Worm (Caenorhabditis elegans) whole organism, L2 larva: ENCODE results near the gene F28C6.10.

Experiments used
- R02D3.7 ChIP-seq: fragments of 150-350 bp; optimal IDR thresholded peaks from 2 replicates; lab custom pipeline; 2014; ENCODE audit warnings: missing biosample characterization, missing genetic modification characterization
- ZK546.5 ChIP-seq: sonication (generic microtip); optimal IDR thresholded peaks from 2 replicates; lab custom pipeline; 2017; ENCODE audit warnings: missing biosample characterization, missing genetic modification characterization
- blmp-1 ChIP-seq: sonication (generic microtip); optimal IDR thresholded peaks from 2 replicates; lab custom pipeline; 2017; ENCODE audit warnings: missing genetic modification characterization, mild to moderate bottlenecking, missing compliant biosample characterization, antibody characterized with exemption, moderate library complexity; ENCODE audit not compliant: insufficient read depth
- dmd-4 ChIP-seq: sonication (generic microtip); optimal IDR thresholded peaks from 2 replicates; lab custom pipeline; 2017; ENCODE audit warnings: missing biosample characterization, missing genetic modification characterization
- lin-39 ChIP-seq: fragments of 150-350 bp; optimal IDR thresholded peaks from 2 replicates; lab custom pipeline; 2014; ENCODE audit warnings: missing biosample characterization, missing genetic modification reagents, missing genetic modification characterization
- mbf-1 ChIP-seq: sonication (generic microtip); optimal IDR thresholded peaks from 2 replicates; lab custom pipeline; 2017; ENCODE audit warnings: missing biosample characterization, missing genetic modification characterization
- nhr-11 ChIP-seq: fragments of 150-350 bp; optimal IDR thresholded peaks from 2 replicates; lab custom pipeline; 2014; ENCODE audit warnings: missing biosample characterization, missing genetic modification characterization
- peb-1 ChIP-seq: fragments of 150-350 bp; optimal IDR thresholded peaks from 2 replicates; lab custom pipeline; 2014; ENCODE audit warnings: missing biosample characterization, missing genetic modification characterization
- snpc-4 ChIP-seq: fragments of 150-350 bp; optimal IDR thresholded peaks from 2 replicates; lab custom pipeline; 2014; ENCODE audit warnings: missing biosample characterization, missing genetic modification characterization
- unc-39 ChIP-seq: fragments of 150-350 bp; optimal IDR thresholded peaks from 2 replicates; lab custom pipeline; 2014; ENCODE audit warnings: missing biosample characterization, missing genetic modification characterization
- unc-62 ChIP-seq: fragments of 150-350 bp; optimal IDR thresholded peaks from 2 replicates; lab custom pipeline; 2014; ENCODE audit warnings: missing biosample characterization, missing genetic modification reagents, missing genetic modification characterization

DNA sequence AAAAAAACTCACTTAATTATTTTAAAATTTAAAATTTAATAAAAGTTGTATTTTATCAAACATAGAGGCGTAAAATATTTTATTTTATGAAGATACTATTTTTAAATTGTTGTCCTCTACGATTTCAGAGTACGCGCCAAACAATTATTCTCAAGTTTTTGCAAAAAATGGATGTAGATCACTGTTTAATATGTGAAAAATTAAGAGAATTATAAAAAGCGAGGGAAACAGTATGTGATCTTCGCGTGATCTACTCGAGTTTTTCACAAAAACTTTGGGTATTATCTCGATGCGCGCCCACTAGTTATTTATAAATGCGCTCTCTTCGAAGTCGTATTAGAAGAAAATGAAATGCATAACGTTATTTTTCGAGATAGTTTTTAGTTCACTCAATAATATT lies 41.1 kb downstream of the F28C6.10 start:
- TF ChIP-seq mbf-1 (tag; lab: Kevin White, UChicago): no peak
- TF ChIP-seq peb-1: no peak
- no peak for TF ChIP-seq blmp-1 (tag; lab: Kevin White, UChicago)
- no peak for TF ChIP-seq dmd-4 (tag; lab: Kevin White, UChicago)
- TF ChIP-seq R02D3.7: no peak
- TF ChIP-seq unc-62 (GFP tag; lab: Kevin White, UChicago): no peak
- TF ChIP-seq lin-39 (tag; lab: Kevin White, UChicago): no peak
- no peak for TF ChIP-seq nhr-11 (tag; lab: Kevin White, UChicago)
- TF ChIP-seq unc-39 (tag; lab: Kevin White, UChicago): no peak
- TF ChIP-seq snpc-4: no peak
- no peak for TF ChIP-seq ZK546.5
